Fruit fly (Drosophila melanogaster): ENCODE data around the gene ccb.

DNA sequence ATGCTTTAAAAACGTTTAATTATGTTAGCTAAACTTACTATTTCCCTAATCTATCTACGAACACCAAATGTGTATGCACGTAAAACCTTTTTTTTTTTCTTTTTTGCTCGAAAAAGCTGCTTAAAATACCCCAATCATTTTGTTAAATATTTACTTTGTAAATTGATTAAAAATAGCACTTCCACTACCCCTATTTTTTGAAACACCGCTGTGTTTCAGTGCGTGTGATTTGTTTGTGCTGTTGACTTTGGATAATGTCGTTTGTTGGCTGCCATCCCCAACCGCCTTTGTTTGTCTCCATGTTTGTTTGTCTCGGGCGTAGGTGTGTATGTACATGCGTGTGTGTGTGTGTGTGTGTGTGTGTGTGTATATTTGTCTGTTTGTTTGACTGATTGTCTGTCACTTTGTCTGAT, 48.7 kb downstream of the ccb start:
- TF ChIP-seq Gug (GFP tag; IDR thresholded peaks at IDR 0.05), result no peak
- no peak for TF ChIP-seq CG15336 (GFP tag; IDR thresholded peaks at IDR 0.05)
- TF ChIP-seq CG31627 (GFP tag; optimal IDR thresholded peaks at IDR 0.05), result no peak
- TF ChIP-seq CG6854 (GFP tag; optimal IDR thresholded peaks at IDR 0.05), result no peak
- TF ChIP-seq pdm3 (GFP tag; optimal IDR thresholded peaks at IDR 0.05), result peak; percentile 6
- no peak for TF ChIP-seq Sox102F (GFP tag; optimal IDR thresholded peaks at IDR 0.05)
- TF ChIP-seq CG16779 (tag; optimal IDR thresholded peaks at IDR 0.05), result no peak
- no peak for TF ChIP-seq CG6163 (GFP tag; IDR thresholded peaks at IDR 0.05)
- TF ChIP-seq CG8632 (GFP tag; optimal IDR thresholded peaks at IDR 0.05), result no peak
- no peak for TF ChIP-seq CG6792 (GFP tag; optimal IDR thresholded peaks at IDR 0.05)

Measured in whole organism, prepupa.